Fruit fly (Drosophila melanogaster): Measurements from ENCODE around the gene Sgs3.

The Sgs3 gene

DNA sequence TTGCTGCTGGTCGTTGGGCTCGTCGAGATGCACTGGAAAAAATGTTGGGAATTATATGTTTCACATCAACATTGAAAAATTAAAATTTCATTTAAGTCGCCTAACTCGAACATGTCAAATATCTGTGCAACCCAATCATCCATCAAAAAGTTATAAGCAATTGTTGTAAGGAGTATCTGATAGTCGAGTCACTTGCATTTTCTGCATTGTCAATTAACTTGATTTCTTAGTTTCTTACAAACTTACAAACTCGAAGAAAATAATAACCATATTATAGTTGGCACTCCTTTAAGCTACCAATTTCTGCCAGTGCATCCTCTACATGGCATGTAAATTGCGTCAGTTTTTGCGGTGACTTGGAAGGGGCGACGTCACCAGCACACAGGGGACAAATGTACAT is 28.9 kb upstream of the Sgs3 start:
- peak; percentile 65 for TF ChIP-seq CG17806 (tag; optimal IDR thresholded peaks at IDR 0.05)
- TF ChIP-seq CG13204 (GFP tag; optimal IDR thresholded peaks at IDR 0.05) = no peak
- peak; percentile 68 for TF ChIP-seq CG34367 (tag; optimal IDR thresholded peaks at IDR 0.05)
- TF ChIP-seq CG10348 (GFP tag; IDR thresholded peaks at IDR 0.05) = no peak
- no peak for TF ChIP-seq gl (tag; optimal IDR thresholded peaks at IDR 0.05)
- peak; percentile 66 for TF ChIP-seq Pif1A (GFP tag; optimal IDR thresholded peaks at IDR 0.05)
- no peak for TF ChIP-seq rn (GFP tag; IDR thresholded peaks at IDR 0.05)
- no peak for TF ChIP-seq Ets98B (GFP tag; IDR thresholded peaks at IDR 0.05)
- TF ChIP-seq fd96Ca (GFP tag; IDR thresholded peaks at IDR 0.05) = no peak; the same call in 2 of the 3 replicates
- peak; percentile 62 for TF ChIP-seq Snoo (tag; optimal IDR thresholded peaks at IDR 0.05)
- TF ChIP-seq D1 (tag; optimal IDR thresholded peaks at IDR 0.05) = peak; percentile 7
- TF ChIP-seq Pif1B (GFP tag; optimal IDR thresholded peaks at IDR 0.05) = peak; percentile 28
- no peak for TF ChIP-seq CG32121 (GFP tag; IDR thresholded peaks at IDR 0.05)
- TF ChIP-seq CG15710 (tag; optimal IDR thresholded peaks at IDR 0.05) = peak; percentile 70
- peak; percentile 44 for TF ChIP-seq CG8301 (tag; optimal IDR thresholded peaks at IDR 0.05)
- no peak for TF ChIP-seq CG12605 (GFP tag; IDR thresholded peaks at IDR 0.05)
- TF ChIP-seq CG14655 (GFP tag; optimal IDR thresholded peaks at IDR 0.05) = peak; percentile 74
- peak; percentile 83 for TF ChIP-seq CG8159 (tag; optimal IDR thresholded peaks at IDR 0.05)
- TF ChIP-seq CG9948 (tag; optimal IDR thresholded peaks at IDR 0.05) = peak; percentile 64
- TF ChIP-seq EcR (GFP tag; optimal IDR thresholded peaks at IDR 0.05) = no peak
- TF ChIP-seq CG4496 (GFP tag; IDR thresholded peaks at IDR 0.05) = peak; percentile 64; the same call in 2 of the 3 replicates

DNA sequence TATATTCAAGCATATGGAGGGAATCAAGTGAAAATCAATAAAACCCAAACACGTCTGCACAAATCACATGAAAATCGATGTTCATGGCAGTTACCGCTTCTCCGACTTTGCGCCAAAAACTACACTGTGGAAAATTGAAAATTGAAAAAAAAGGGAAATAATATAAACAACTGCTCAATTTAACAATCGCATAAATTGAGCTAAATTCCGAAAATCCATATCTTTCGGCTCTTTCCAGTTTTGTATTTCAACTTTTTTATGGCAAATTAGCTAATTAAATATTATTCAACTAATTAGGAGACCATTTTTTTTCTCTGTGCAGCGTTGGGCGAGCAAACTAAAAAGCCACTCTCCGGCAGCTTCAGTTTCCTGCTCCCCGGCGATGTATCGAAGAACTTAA is 27.5 kb upstream of the Sgs3 start:
- no peak for TF ChIP-seq D1 (tag; optimal IDR thresholded peaks at IDR 0.05)
- peak; percentile 12 for TF ChIP-seq CG8159 (tag; optimal IDR thresholded peaks at IDR 0.05)
- TF ChIP-seq CG14655 (GFP tag; optimal IDR thresholded peaks at IDR 0.05) = peak; percentile 36
- peak; percentile 9 for TF ChIP-seq CG8301 (tag; optimal IDR thresholded peaks at IDR 0.05)
- TF ChIP-seq CG4496 (GFP tag; IDR thresholded peaks at IDR 0.05) = no peak
- no peak for TF ChIP-seq CG32121 (GFP tag; IDR thresholded peaks at IDR 0.05)
- TF ChIP-seq gl (tag; optimal IDR thresholded peaks at IDR 0.05) = no peak
- no peak for TF ChIP-seq CG17806 (tag; optimal IDR thresholded peaks at IDR 0.05)
- TF ChIP-seq Pif1A (GFP tag; optimal IDR thresholded peaks at IDR 0.05) = peak; percentile 13
- no peak for TF ChIP-seq CG12605 (GFP tag; IDR thresholded peaks at IDR 0.05)
- peak; percentile 9 for TF ChIP-seq CG9948 (tag; optimal IDR thresholded peaks at IDR 0.05)
- TF ChIP-seq EcR (GFP tag; optimal IDR thresholded peaks at IDR 0.05) = no peak
- TF ChIP-seq CG34367 (tag; optimal IDR thresholded peaks at IDR 0.05) = no peak
- TF ChIP-seq CG15710 (tag; optimal IDR thresholded peaks at IDR 0.05) = no peak
- no peak for TF ChIP-seq Pif1B (GFP tag; optimal IDR thresholded peaks at IDR 0.05)
- TF ChIP-seq Snoo (tag; optimal IDR thresholded peaks at IDR 0.05) = no peak

DNA sequence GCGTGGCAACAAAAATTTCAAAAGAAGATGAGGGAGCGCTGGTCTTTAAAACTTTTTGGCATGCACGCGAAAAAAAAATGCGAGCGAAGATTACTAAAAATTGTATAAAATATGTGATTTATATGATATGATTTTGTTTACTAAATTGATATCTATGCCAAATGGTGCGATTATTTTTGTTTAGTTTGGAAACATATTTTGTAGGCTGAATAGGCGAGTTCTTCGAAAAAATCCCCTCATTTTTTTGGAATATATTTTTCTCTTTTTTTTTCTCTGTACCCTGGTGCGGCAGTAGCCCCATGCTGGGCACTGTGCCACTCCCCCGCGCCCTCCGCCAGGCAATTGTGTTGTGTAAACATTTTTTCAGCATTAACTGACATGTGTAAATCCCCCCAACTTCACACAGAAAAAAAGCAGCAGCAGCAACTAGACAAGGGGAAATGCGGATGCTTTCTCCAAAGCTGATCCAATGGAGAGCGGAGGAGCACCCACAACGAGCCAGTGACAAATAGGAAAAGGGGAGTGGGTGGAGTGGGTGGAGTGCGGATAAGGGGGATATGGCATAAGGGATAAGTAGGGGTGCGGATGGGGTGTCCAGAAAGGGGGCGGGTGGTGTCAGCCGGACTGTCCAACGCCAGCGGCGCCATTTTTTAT is 25.9 kb upstream of the Sgs3 start:
- TF ChIP-seq fd96Ca (GFP tag; IDR thresholded peaks at IDR 0.05) (no peak), CG17806 (tag; optimal IDR thresholded peaks at IDR 0.05) (peak; percentile 17), CG4496 (GFP tag; IDR thresholded peaks at IDR 0.05) (0 out of 3 replicates have a peak, but pooled peaks have one; percentile 33), CG13204 (GFP tag; optimal IDR thresholded peaks at IDR 0.05) (no peak), CG8301 (tag; optimal IDR thresholded peaks at IDR 0.05) (peak; percentile 13), CG8159 (tag; optimal IDR thresholded peaks at IDR 0.05) (peak; percentile 28)

DNA sequence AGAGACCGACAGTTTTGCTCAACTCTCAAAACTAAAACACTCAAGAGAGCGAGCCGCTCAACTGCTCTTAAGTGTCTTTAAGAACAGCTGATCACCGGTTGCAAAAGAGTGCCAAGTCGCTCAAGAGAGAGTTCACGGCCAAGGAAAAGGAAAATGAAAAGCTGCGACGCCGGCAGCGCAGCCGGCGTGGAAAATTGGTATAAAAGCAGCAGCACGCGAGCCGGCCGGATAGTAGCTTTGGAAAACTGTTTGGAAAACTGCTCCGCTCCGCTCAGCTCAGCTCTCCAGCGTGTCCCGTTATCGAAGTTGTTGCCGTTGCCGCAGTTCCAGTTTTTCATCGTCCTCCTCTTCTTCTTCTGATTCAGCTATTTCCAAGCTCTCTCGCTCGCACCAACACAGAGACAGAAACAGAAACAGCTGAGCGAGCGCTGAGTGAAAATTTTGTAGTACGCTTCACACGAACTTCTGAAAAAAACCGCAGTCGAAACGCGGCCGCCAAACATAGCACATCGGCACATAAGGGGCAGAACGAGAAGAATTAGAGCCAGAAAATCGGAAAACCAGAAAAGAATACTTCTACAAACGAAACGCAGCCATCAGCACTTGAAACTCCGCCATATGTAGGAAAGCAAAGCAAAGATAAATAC is 24.6 kb upstream of the Sgs3 start, which contains the start of gene chrb:
Gene chrb, plus strand, starts transcription at position 224 of the 647 bp plus-strand sequence.
- TF ChIP-seq rn (GFP tag; IDR thresholded peaks at IDR 0.05) = no peak
- no peak for TF ChIP-seq Pif1A (GFP tag; optimal IDR thresholded peaks at IDR 0.05)
- peak; percentile 79 for TF ChIP-seq CG4496 (GFP tag; IDR thresholded peaks at IDR 0.05)
- peak; percentile 21 for TF ChIP-seq CG34367 (tag; optimal IDR thresholded peaks at IDR 0.05)
- TF ChIP-seq EcR (GFP tag; optimal IDR thresholded peaks at IDR 0.05) = peak; percentile 71
- TF ChIP-seq fd96Ca (GFP tag; IDR thresholded peaks at IDR 0.05) = no peak; the same call in 2 of the 3 replicates
- no peak for TF ChIP-seq CG17806 (tag; optimal IDR thresholded peaks at IDR 0.05)
- TF ChIP-seq Pif1B (GFP tag; optimal IDR thresholded peaks at IDR 0.05) = peak; percentile 47
- TF ChIP-seq Ets98B (GFP tag; IDR thresholded peaks at IDR 0.05) = peak; percentile 68
- TF ChIP-seq CG9948 (tag; optimal IDR thresholded peaks at IDR 0.05) = no peak
- TF ChIP-seq CG14655 (GFP tag; optimal IDR thresholded peaks at IDR 0.05) = peak; percentile 15
- TF ChIP-seq CG10348 (GFP tag; IDR thresholded peaks at IDR 0.05) = no peak
- peak; percentile 56 for TF ChIP-seq CG13204 (GFP tag; optimal IDR thresholded peaks at IDR 0.05)
- peak; percentile 4 for TF ChIP-seq gl (tag; optimal IDR thresholded peaks at IDR 0.05)
- TF ChIP-seq Snoo (tag; optimal IDR thresholded peaks at IDR 0.05) = peak; percentile 52
- TF ChIP-seq CG15710 (tag; optimal IDR thresholded peaks at IDR 0.05) = peak; percentile 5
- TF ChIP-seq CG8159 (tag; optimal IDR thresholded peaks at IDR 0.05) = peak; percentile 24
- TF ChIP-seq D1 (tag; optimal IDR thresholded peaks at IDR 0.05) = no peak
- peak; percentile 81 for TF ChIP-seq CG32121 (GFP tag; IDR thresholded peaks at IDR 0.05)
- TF ChIP-seq CG12605 (GFP tag; IDR thresholded peaks at IDR 0.05) = peak; percentile 66
- TF ChIP-seq CG8301 (tag; optimal IDR thresholded peaks at IDR 0.05) = peak; percentile 8

DNA sequence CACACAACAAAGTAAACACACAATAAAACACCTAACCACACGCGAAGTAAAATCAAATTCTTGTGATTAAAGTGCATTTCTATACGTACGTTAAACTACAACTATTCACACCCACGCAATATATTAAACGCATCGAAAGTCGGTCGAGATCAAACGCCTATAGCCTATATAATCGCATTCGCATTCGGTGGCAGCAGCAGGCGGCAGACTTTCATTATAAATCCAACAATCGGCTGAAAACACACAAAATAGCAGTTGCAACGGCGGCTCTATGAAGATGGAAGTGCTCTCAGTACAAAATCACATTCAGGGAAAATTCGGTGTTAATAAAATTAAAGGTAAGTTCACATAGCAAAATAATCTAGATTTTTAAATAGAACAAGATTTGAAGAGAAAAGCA is 23.8 kb upstream of the Sgs3 start:
- TF ChIP-seq Ets98B (GFP tag; IDR thresholded peaks at IDR 0.05) = no peak
- TF ChIP-seq Snoo (tag; optimal IDR thresholded peaks at IDR 0.05) = no peak
- TF ChIP-seq CG12605 (GFP tag; IDR thresholded peaks at IDR 0.05) = no peak
- no peak for TF ChIP-seq CG4496 (GFP tag; IDR thresholded peaks at IDR 0.05)
- TF ChIP-seq fd96Ca (GFP tag; IDR thresholded peaks at IDR 0.05) = no peak
- TF ChIP-seq CG15710 (tag; optimal IDR thresholded peaks at IDR 0.05) = no peak
- no peak for TF ChIP-seq gl (tag; optimal IDR thresholded peaks at IDR 0.05)
- no peak for TF ChIP-seq CG17806 (tag; optimal IDR thresholded peaks at IDR 0.05)
- no peak for TF ChIP-seq CG8159 (tag; optimal IDR thresholded peaks at IDR 0.05)
- TF ChIP-seq CG13204 (GFP tag; optimal IDR thresholded peaks at IDR 0.05) = no peak
- no peak for TF ChIP-seq CG14655 (GFP tag; optimal IDR thresholded peaks at IDR 0.05)
- TF ChIP-seq CG32121 (GFP tag; IDR thresholded peaks at IDR 0.05) = no peak
- no peak for TF ChIP-seq Pif1A (GFP tag; optimal IDR thresholded peaks at IDR 0.05)
- no peak for TF ChIP-seq CG9948 (tag; optimal IDR thresholded peaks at IDR 0.05)
- no peak for TF ChIP-seq EcR (GFP tag; optimal IDR thresholded peaks at IDR 0.05)
- TF ChIP-seq CG8301 (tag; optimal IDR thresholded peaks at IDR 0.05) = no peak
- TF ChIP-seq D1 (tag; optimal IDR thresholded peaks at IDR 0.05) = no peak
- no peak for TF ChIP-seq CG10348 (GFP tag; IDR thresholded peaks at IDR 0.05)
